Fruit fly (Drosophila melanogaster): ENCODE measurements around the gene loj.

The loj gene

DNA sequence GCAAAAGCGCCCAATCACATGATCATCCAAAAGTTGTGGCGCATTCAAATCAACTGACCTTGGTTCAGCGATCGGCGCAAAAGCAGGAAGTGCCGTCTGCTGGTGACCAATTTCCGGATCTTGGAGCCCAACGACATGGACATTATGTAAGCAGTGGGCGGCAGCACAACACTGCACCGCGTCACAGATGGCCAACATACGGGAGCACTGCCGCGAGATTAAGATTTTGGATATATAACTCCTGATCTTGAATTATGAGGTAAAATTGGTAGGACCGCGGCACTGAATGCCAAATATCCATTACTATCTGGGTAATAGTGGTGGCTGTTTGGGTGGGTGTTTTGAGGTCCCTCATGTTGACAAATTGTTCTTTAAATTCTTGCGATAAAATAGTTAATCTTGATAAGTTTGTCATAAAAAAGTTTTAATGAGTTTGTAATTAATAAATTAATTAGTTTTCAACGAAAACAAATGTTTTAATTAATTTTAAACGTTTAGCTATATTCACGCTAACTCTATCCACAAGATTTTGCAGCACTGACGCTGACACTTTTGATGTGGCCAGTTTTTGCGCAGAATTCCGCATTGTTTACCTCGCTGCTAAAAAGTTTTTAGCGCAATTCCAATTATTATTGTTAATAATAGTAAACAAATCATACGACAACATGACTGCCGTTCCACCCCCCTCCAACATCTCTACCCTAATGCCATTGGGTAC, 19.7 kb upstream of the loj start, which contains the start of the genes CG13295 and CG6610:
TSS of gene CG13295 (minus strand) at position 271 of the 718 bp plus-strand sequence.
TSS of gene CG6610 (plus strand) at position 562 of the 718 bp plus-strand sequence.
- TF ChIP-seq psq (optimal IDR thresholded peaks at IDR 0.05) (no peak), EcR (GFP tag; optimal IDR thresholded peaks at IDR 0.05) (no peak), Dll (optimal IDR thresholded peaks at IDR 0.05) (no peak), pan (optimal IDR thresholded peaks at IDR 0.05) (no peak), CG8478 (optimal IDR thresholded peaks at IDR 0.05) (no peak), usp (GFP tag; optimal IDR thresholded peaks at IDR 0.05) (no peak)

DNA sequence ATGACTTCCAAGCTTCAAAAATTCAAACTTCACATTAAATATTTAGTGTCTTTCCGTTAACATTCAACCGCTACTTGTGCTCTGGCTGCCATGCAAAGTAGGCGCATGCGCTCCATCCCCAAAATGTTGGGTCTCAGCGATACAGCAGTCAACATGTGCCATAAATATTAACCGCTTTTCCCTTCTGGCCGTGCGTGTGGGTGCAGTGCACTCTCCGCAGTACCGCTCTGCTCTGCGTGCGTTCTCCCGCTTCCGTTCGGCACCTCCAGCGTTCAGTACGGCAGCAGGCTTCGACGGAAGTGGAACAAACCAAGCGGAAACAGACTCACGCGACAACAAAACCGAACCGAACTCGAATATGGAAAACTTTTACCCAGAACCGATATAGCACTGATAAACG, 18.4 kb upstream of the loj start, which contains the start of gene ssp6:
TSS of gene ssp6 (plus strand) at position 294 of the 400 bp plus-strand sequence.
- no peak for TF ChIP-seq CG8478 (optimal IDR thresholded peaks at IDR 0.05)
- no peak for TF ChIP-seq EcR (GFP tag; optimal IDR thresholded peaks at IDR 0.05)
- no peak for TF ChIP-seq usp (GFP tag; optimal IDR thresholded peaks at IDR 0.05)
- TF ChIP-seq Dll (optimal IDR thresholded peaks at IDR 0.05), result no peak
- TF ChIP-seq pan (optimal IDR thresholded peaks at IDR 0.05), result no peak
- TF ChIP-seq psq (optimal IDR thresholded peaks at IDR 0.05), result no peak

DNA sequence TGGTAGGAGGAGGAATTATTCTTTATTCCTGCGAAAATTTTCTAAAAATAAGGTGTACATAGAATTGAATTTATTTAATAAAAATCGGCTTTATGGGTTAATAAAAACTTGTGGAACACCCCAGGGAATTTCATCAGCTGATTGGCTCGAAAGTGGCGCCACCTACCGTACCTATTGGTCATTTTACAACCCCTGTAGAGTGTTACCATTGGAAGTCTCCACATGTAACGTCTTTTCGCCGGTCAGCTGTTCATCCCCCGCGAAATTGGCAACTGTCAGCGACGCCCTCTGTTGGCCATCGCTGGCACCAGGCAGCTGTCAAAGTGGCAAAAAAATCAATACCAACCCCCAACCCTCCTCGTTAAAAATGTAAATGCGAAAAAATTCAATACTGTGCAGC, 12.2 kb upstream of the loj start, which contains the start of gene CG13293:
TSS of gene CG13293 (plus strand) at position 323 of the 400 bp plus-strand sequence.
- TF ChIP-seq EcR (GFP tag; optimal IDR thresholded peaks at IDR 0.05) (no peak), CG8478 (optimal IDR thresholded peaks at IDR 0.05) (no peak), usp (GFP tag; optimal IDR thresholded peaks at IDR 0.05) (no peak), pan (optimal IDR thresholded peaks at IDR 0.05) (no peak), psq (optimal IDR thresholded peaks at IDR 0.05) (no peak), Dll (optimal IDR thresholded peaks at IDR 0.05) (no peak)

DNA sequence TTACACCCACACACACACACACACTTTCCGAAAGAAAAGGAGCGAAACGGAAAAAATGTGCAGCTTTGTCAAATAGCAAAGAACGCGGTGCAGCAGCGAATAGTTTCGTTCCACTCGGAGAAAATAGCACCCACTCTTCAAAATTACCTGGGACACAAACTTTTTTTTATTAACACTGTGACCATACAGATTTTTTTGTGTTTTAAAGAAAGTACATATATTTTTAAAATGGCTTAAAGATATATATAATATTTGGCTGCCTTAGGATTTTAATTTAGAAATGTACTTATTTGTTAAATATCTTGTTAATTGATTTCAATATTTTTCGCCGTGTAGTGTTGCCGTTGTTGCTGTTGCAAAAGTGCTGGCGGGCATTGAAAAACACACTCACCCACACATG, 10.3 kb upstream of the loj start:
- TF ChIP-seq usp (GFP tag; optimal IDR thresholded peaks at IDR 0.05), result no peak
- TF ChIP-seq EcR (GFP tag; optimal IDR thresholded peaks at IDR 0.05), result no peak
- no peak for TF ChIP-seq pan (optimal IDR thresholded peaks at IDR 0.05)
- no peak for TF ChIP-seq CG8478 (optimal IDR thresholded peaks at IDR 0.05)
- TF ChIP-seq psq (optimal IDR thresholded peaks at IDR 0.05), result no peak
- no peak for TF ChIP-seq Dll (optimal IDR thresholded peaks at IDR 0.05)

DNA sequence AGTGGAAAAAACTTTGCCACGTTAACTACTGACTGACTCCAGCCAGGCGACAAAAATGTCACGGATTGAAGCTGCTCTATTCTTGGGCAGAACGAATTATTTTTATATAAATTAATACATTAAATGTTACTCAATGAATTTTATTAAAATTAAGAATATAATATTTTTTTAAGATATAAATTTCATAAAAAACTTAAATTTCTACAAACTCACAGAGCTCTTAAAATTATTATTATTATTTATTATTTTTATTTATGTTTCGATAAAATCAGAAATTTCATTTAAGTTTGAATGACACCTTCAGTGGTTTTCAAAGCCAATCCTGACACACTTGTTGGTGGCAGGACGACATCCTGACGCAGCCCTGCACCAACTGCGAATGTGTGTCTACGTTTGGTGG, 9.6 kb upstream of the loj start:
- TF ChIP-seq psq (optimal IDR thresholded peaks at IDR 0.05) (no peak), Dll (optimal IDR thresholded peaks at IDR 0.05) (no peak), usp (GFP tag; optimal IDR thresholded peaks at IDR 0.05) (no peak), pan (optimal IDR thresholded peaks at IDR 0.05) (no peak), CG8478 (optimal IDR thresholded peaks at IDR 0.05) (no peak), EcR (GFP tag; optimal IDR thresholded peaks at IDR 0.05) (no peak)

DNA sequence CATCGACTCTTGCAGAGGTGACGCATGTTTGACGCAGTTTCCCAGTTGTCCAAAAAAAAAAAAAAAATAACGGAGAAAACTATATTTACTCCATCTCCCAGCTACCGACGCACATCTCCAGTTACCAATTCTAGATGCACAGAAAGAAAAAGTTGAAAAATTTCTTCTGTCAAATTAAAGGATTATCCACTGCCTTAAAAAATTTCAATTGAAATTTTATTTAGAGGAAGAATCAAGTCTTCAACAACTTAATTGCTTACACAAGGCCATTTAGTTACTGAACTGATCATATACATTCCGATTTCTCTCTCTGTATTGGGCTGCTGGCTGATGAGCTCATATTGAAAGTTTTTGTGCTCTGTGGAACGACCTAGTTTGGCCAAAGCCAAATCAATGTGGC, 8.8 kb upstream of the loj start:
- TF ChIP-seq usp (GFP tag; optimal IDR thresholded peaks at IDR 0.05) (no peak), EcR (GFP tag; optimal IDR thresholded peaks at IDR 0.05) (no peak), pan (optimal IDR thresholded peaks at IDR 0.05) (no peak), CG8478 (optimal IDR thresholded peaks at IDR 0.05) (no peak), Dll (optimal IDR thresholded peaks at IDR 0.05) (no peak), psq (optimal IDR thresholded peaks at IDR 0.05) (no peak)

DNA sequence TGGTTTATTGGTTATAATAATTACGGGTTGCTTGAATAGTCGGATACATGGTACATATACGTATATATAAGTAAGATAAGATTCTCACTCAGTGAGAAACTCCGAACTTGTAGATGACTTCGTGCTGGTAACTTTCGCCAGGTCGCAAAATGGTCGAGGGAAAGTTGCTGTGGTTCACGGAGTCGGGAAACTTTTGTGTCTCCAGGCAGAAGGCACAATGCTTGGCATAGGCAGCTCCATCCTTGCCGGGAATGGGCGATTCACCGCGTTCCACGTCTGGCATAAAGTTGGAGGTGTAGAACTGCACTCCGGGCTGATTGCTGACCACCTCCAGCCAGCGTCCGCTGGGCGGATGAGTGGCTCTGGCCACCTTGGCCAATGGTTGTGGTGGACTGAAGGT, 1.6 kb upstream of the loj start, which contains the start of gene CG10469:
TSS of gene CG10469 (minus strand) at position 101 of the 400 bp plus-strand sequence.
- no peak for TF ChIP-seq Dll (optimal IDR thresholded peaks at IDR 0.05)

DNA sequence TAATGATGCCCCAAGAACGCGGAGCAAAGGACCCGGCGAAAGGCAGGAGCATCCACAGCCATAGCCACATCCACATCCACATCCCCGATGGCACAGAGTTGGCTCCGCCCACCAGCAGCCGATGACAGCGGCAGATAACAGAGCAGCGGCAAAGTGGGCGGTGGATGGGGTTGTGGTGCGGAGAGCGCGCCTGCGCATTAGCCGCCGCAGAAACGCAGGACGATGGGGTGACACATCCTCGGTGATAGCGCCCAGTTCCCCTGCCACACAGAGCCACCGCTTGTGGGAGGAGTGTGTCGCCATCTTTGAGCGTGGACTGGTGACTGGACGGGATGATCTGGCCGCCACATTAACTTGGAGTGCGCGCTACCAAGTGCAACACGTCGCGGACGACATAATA, 2.5 kb downstream of the loj start, which contains the start of gene Ets65A:
TSS of gene Ets65A (plus strand) at position 348 of the 400 bp plus-strand sequence.
- TF ChIP-seq usp (GFP tag; optimal IDR thresholded peaks at IDR 0.05) (no peak), EcR (GFP tag; optimal IDR thresholded peaks at IDR 0.05) (no peak), Dll (optimal IDR thresholded peaks at IDR 0.05) (no peak), pan (optimal IDR thresholded peaks at IDR 0.05) (no peak), psq (optimal IDR thresholded peaks at IDR 0.05) (no peak), CG8478 (optimal IDR thresholded peaks at IDR 0.05) (no peak)

DNA sequence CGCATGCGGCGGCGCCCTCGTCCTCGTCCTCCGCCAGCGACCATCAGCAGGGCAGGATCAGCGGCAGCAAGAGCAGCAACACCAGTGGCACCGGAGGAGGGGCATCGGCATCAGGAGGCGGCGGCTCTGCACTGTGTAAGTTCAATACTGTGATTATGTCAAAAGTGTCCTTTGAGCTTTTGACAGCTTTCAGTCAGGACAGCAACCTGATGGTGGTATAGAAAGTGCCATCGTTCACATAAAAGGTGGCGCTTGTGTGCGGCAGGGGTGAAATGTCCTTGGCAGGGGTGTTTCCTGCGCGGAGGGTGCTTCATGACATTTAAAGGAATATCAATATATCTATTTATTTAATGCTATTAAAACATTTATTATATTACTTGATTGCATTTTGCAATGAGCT, 8.9 kb downstream of the loj start:
- TF ChIP-seq pan (optimal IDR thresholded peaks at IDR 0.05), result no peak
- no peak for TF ChIP-seq CG8478 (optimal IDR thresholded peaks at IDR 0.05)
- TF ChIP-seq psq (optimal IDR thresholded peaks at IDR 0.05), result no peak
- no peak for TF ChIP-seq EcR (GFP tag; optimal IDR thresholded peaks at IDR 0.05)
- no peak for TF ChIP-seq Dll (optimal IDR thresholded peaks at IDR 0.05)
- no peak for TF ChIP-seq usp (GFP tag; optimal IDR thresholded peaks at IDR 0.05)

DNA sequence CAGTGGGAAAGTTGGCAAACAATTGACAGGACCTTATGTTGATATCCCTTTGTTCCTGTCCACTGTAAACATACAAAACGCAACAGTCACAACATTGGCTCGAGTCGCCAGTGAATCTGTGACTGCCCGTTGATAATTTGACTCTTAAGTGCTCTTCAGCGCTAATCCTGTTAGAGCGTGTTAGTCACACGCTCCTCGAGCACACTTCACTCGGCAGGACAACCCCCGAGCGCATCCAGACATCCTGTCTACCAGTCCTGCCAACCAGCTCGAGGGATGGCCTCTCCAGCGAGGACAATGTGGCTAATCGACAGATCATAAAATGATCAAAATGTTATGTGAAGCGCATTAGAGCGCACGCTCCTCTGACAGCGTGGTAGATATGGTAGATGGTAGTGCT, 9.8 kb downstream of the loj start:
- TF ChIP-seq pan (optimal IDR thresholded peaks at IDR 0.05) (no peak), Dll (optimal IDR thresholded peaks at IDR 0.05) (no peak), CG8478 (optimal IDR thresholded peaks at IDR 0.05) (no peak), psq (optimal IDR thresholded peaks at IDR 0.05) (no peak), EcR (GFP tag; optimal IDR thresholded peaks at IDR 0.05) (no peak), usp (GFP tag; optimal IDR thresholded peaks at IDR 0.05) (no peak)

DNA sequence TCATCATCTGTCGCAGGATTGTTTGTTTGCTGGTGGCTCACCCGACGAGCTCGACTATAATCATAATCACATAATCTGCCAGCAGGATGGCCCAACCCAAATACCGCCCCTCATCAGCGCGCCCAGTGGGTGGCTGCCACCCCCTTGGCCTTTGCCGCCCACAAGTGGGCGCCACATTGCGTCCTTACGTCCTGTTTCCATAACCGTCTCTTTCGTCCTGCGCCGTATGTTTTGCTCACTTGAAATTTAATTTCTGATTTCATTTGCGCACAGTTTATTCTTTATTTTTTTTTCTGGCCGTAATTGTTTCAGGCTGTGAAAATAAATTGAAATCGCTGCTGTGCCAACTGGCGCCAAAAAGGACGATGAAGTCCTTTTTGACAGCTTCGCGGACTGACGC, 10.6 kb downstream of the loj start:
- TF ChIP-seq Dll (optimal IDR thresholded peaks at IDR 0.05), result no peak
- TF ChIP-seq pan (optimal IDR thresholded peaks at IDR 0.05), result no peak
- TF ChIP-seq EcR (GFP tag; optimal IDR thresholded peaks at IDR 0.05), result no peak
- no peak for TF ChIP-seq CG8478 (optimal IDR thresholded peaks at IDR 0.05)
- no peak for TF ChIP-seq psq (optimal IDR thresholded peaks at IDR 0.05)
- no peak for TF ChIP-seq usp (GFP tag; optimal IDR thresholded peaks at IDR 0.05)

DNA sequence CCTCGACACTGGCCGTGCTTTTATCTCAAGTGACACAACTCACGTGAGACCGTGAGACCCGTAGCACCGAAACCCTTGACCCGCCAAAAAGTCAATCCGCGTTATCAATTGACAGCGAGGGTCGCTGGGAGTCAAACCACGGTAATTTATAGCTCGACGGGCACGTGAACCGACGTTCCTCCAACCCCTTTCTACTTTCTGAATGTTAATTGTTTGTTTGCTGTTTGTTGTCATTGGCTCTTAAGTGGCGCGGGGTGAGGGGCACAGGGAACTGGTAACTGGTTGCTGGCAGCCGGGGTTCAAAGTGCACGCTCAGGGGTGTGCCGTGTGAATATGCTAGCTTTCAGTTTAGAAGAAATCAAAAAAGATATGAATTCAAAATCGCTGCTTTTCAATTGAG, 11.9 kb downstream of the loj start:
- no peak for TF ChIP-seq EcR (GFP tag; optimal IDR thresholded peaks at IDR 0.05)
- no peak for TF ChIP-seq CG8478 (optimal IDR thresholded peaks at IDR 0.05)
- no peak for TF ChIP-seq usp (GFP tag; optimal IDR thresholded peaks at IDR 0.05)
- no peak for TF ChIP-seq Dll (optimal IDR thresholded peaks at IDR 0.05)
- no peak for TF ChIP-seq psq (optimal IDR thresholded peaks at IDR 0.05)
- TF ChIP-seq pan (optimal IDR thresholded peaks at IDR 0.05), result no peak
